Worm (Caenorhabditis elegans): ENCODE data around the gene zmp-5.

DNA sequence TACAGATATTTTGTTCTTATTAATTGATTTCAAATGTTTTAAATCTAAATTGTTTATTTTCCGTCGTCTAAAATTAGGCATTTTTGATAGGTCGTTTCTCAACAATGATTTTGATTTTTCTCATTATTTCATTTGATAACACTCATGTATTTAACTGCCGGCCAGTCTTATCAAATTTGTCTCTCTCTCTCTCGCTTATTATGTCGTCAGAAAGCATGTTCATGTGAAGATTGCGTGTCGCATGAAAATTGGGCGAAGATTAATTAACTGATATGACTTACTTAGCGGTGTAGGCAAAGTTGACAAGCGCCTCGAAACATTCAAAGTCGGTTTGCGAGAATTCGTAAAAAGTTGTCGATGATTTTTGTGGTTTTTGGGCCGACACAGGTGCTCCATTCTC lies 19.1 kb upstream of the zmp-5 start:
- no peak for TF ChIP-seq unc-62 (GFP tag; optimal IDR thresholded peaks at IDR 0.05)
- TF ChIP-seq alr-1 (tag; optimal IDR thresholded peaks at IDR 0.05), result no peak
- TF ChIP-seq fos-1 (tag; optimal IDR thresholded peaks at IDR 0.05), result peak; percentile 94
- no peak for TF ChIP-seq lin-13 (GFP tag; optimal IDR thresholded peaks at IDR 0.05)
- no peak for TF ChIP-seq dmd-4 (tag; optimal IDR thresholded peaks at IDR 0.05)
- no peak for TF ChIP-seq blmp-1 (tag; optimal IDR thresholded peaks at IDR 0.05; ENCODE audit: insufficient read depth)
- TF ChIP-seq R02D3.7 (tag; optimal IDR thresholded peaks at IDR 0.05), result no peak
- TF ChIP-seq elt-1 (tag; optimal IDR thresholded peaks at IDR 0.05), result no peak
- no peak for TF ChIP-seq mab-5 (tag; optimal IDR thresholded peaks at IDR 0.05)
- no peak for TF ChIP-seq nhr-12 (tag; optimal IDR thresholded peaks at IDR 0.05)
- no peak for TF ChIP-seq snpc-4 (tag; optimal IDR thresholded peaks at IDR 0.05)
- TF ChIP-seq Y55F3AM.14 (GFP tag; optimal IDR thresholded peaks at IDR 0.05), result no peak
- no peak for TF ChIP-seq nhr-6 (tag; optimal IDR thresholded peaks at IDR 0.05)

All from whole organism, L2 larva.